Worm (Caenorhabditis elegans) whole organism, young adult: Measurements from ENCODE around the gene tnt-3.

ENCODE experiments used
- C06A6.2 ChIP-seq: fragments of 200-800 bp; sonication (Bioruptor generic); conservative IDR thresholded peaks from 2 replicates; pipeline ENCODE4 v1.3.6; 2022; ENCODE audit warnings: missing genetic modification characterization, missing compliant biosample characterization
- F52B5.7 ChIP-seq: sonication (generic microtip); optimal IDR thresholded peaks from 2 replicates; lab custom pipeline; 2016; ENCODE audit warnings: mild to moderate bottlenecking, missing genetic modification characterization, missing compliant biosample characterization
- T07F8.4 ChIP-seq: sonication (generic microtip); optimal IDR thresholded peaks from 2 replicates; lab custom pipeline; 2016; ENCODE audit warnings: mild to moderate bottlenecking, missing genetic modification characterization, moderate library complexity, missing compliant biosample characterization
- T26A5.8 ChIP-seq: sonication (generic microtip); optimal IDR thresholded peaks from 2 replicates; lab custom pipeline; 2016; ENCODE audit warnings: missing genetic modification characterization, missing compliant biosample characterization
- Y53G8AR.9 ChIP-seq: fragments of 200-800 bp; sonication (Bioruptor generic); conservative IDR thresholded peaks from 2 replicates; pipeline ENCODE4 v1.3.6; 2022; ENCODE audit warnings: missing genetic modification reagents, missing genetic modification characterization, missing compliant biosample characterization
- akir-1 ChIP-seq: fragments of 200-800 bp; sonication (Bioruptor generic); optimal IDR thresholded peaks from 2 replicates; lab custom pipeline; 2018; ENCODE audit warnings: mild to moderate bottlenecking, missing genetic modification characterization, moderate library complexity, missing compliant biosample characterization
- ama-1 ChIP-seq, 3 experiments: fragments of 150-350 bp in 1 of 3; sonication (generic microtip) in 2 of 3; optimal IDR thresholded peaks; 2 replicates each; lab custom pipeline; 2014 to 2018; ENCODE audit warnings: missing biosample characterization in 2 of 3, missing genetic modification characterization in 2 of 3, missing genetic modification reagents in 2 of 3
- aptf-3 ChIP-seq: fragments of 200-800 bp; sonication (Bioruptor generic); IDR thresholded peaks from 2 replicates; pipeline ENCODE4 v1.3.6; 2022; ENCODE audit warnings: missing genetic modification characterization, missing compliant biosample characterization
- atf-7 ChIP-seq: sonication (generic microtip); optimal IDR thresholded peaks from 2 replicates; lab custom pipeline; 2017; ENCODE audit warnings: mild to moderate bottlenecking, missing genetic modification characterization, missing compliant biosample characterization
- attf-3 ChIP-seq: fragments of 200-800 bp; sonication (Bioruptor generic); conservative IDR thresholded peaks from 2 replicates; pipeline ENCODE4 v1.3.6; 2022; ENCODE audit warnings: missing genetic modification reagents, missing genetic modification characterization, missing compliant biosample characterization
- bed-2 ChIP-seq: fragments of 200-800 bp; sonication (Bioruptor generic); IDR thresholded peaks from 2 replicates; pipeline ENCODE4 v1.3.6; 2022; ENCODE audit warnings: missing genetic modification reagents, missing genetic modification characterization, missing compliant biosample characterization
- cebp-1 ChIP-seq, 2 experiments: fragments of 200-800 bp in 1 of 2; sonication (Bioruptor generic) in 1 of 2; sonication (generic microtip) in 1 of 2; IDR thresholded peaks in 1 of 2; optimal IDR thresholded peaks in 1 of 2; 2 replicates each; pipeline versions ENCODE4 v1.3.6 to Lab custom; 2017 to 2022; ENCODE audit warnings: missing compliant biosample characterization in 2 of 2, missing genetic modification characterization in 2 of 2, mild to moderate bottlenecking in 1 of 2, missing genetic modification reagents in 1 of 2, moderate library complexity in 1 of 2
- ceh-58 ChIP-seq: fragments of 200-800 bp; sonication (Bioruptor generic); IDR thresholded peaks from 2 replicates; pipeline ENCODE4 v1.3.6; 2022; ENCODE audit warnings: missing genetic modification characterization, missing compliant biosample characterization
- chd-7 ChIP-seq: sonication (generic microtip); optimal IDR thresholded peaks from 2 replicates; lab custom pipeline; 2016; ENCODE audit warnings: mild to moderate bottlenecking, missing genetic modification characterization, moderate library complexity, missing compliant biosample characterization
- efl-1 ChIP-seq: fragments of 150-350 bp; optimal IDR thresholded peaks from 2 replicates; lab custom pipeline; 2014; ENCODE audit warnings: missing biosample characterization, missing genetic modification reagents, missing genetic modification characterization
- egl-18 ChIP-seq: fragments of 200-800 bp; sonication (Bioruptor generic); IDR thresholded peaks from 2 replicates; pipeline ENCODE4 v1.3.6; 2022; ENCODE audit warnings: missing genetic modification reagents, missing genetic modification characterization, missing compliant biosample characterization
- egl-44 ChIP-seq: fragments of 200-800 bp; sonication (Bioruptor generic); IDR thresholded peaks from 2 replicates; pipeline ENCODE4 v1.3.6; 2022; ENCODE audit warnings: missing genetic modification reagents, missing genetic modification characterization, missing compliant biosample characterization
- ets-4 ChIP-seq: fragments of 200-800 bp; sonication (Bioruptor generic); optimal IDR thresholded peaks from 2 replicates; lab custom pipeline; 2018; ENCODE audit warnings: mild to moderate bottlenecking, missing genetic modification characterization, missing compliant biosample characterization
- gei-17 ChIP-seq: fragments of 200-800 bp; sonication (Bioruptor generic); optimal IDR thresholded peaks from 2 replicates; lab custom pipeline; 2018; ENCODE audit warnings: mild to moderate bottlenecking, missing genetic modification characterization, missing compliant biosample characterization
- hmg-1.2 ChIP-seq: fragments of 200-800 bp; sonication (Bioruptor generic); IDR thresholded peaks from 2 replicates; pipeline ENCODE4 v1.3.6; 2022; ENCODE audit warnings: missing genetic modification reagents, missing genetic modification characterization, missing compliant biosample characterization
- let-526 ChIP-seq: fragments of 200-800 bp; sonication (Bioruptor generic); IDR thresholded peaks from 2 replicates; pipeline ENCODE4 v1.3.6; 2022; ENCODE audit warnings: missing genetic modification reagents, missing genetic modification characterization, missing compliant biosample characterization
- let-607 ChIP-seq, 2 experiments: fragments of 200-800 bp in 1 of 2; sonication (Bioruptor generic) in 1 of 2; sonication (generic microtip) in 1 of 2; optimal IDR thresholded peaks; 2 replicates each; lab custom pipeline; 2016 to 2018; ENCODE audit warnings: mild to moderate bottlenecking in 2 of 2, missing compliant biosample characterization in 2 of 2, missing genetic modification characterization in 2 of 2, moderate library complexity in 2 of 2, missing genotype in 1 of 2
- lin-26 ChIP-seq: fragments of 200-800 bp; sonication (Bioruptor generic); IDR thresholded peaks from 2 replicates; pipeline ENCODE4 v1.3.6; 2022; ENCODE audit warnings: missing genetic modification reagents, missing genetic modification characterization, missing compliant biosample characterization
- lin-40 ChIP-seq: sonication (generic microtip); optimal IDR thresholded peaks from 2 replicates; lab custom pipeline; 2016; ENCODE audit warnings: missing genetic modification characterization, mild to moderate bottlenecking, missing compliant biosample characterization, missing genotype, missing genetic modification reagents
- lin-54 ChIP-seq: fragments of 200-800 bp; sonication (Bioruptor generic); optimal IDR thresholded peaks from 2 replicates; lab custom pipeline; 2018; ENCODE audit warnings: mild to moderate bottlenecking, missing genetic modification characterization, missing compliant biosample characterization
- lir-1 ChIP-seq: fragments of 200-800 bp; sonication (Bioruptor generic); conservative IDR thresholded peaks from 2 replicates; pipeline ENCODE4 v1.3.6; 2022; ENCODE audit warnings: missing genetic modification reagents, missing genetic modification characterization, missing compliant biosample characterization
- madf-10 ChIP-seq: sonication (generic microtip); optimal IDR thresholded peaks from 2 replicates; lab custom pipeline; 2016; ENCODE audit warnings: mild to moderate bottlenecking, missing genetic modification characterization, missing compliant biosample characterization
- mcd-1 ChIP-seq: fragments of 200-800 bp; sonication (Bioruptor generic); IDR thresholded peaks from 2 replicates; pipeline ENCODE4 v1.3.6; 2022; ENCODE audit warnings: missing genetic modification reagents, missing genetic modification characterization, missing compliant biosample characterization
- nfyb-1 ChIP-seq: fragments of 200-800 bp; sonication (Bioruptor generic); IDR thresholded peaks from 2 replicates; pipeline ENCODE4 v1.3.6; 2022; ENCODE audit warnings: missing genetic modification reagents, missing genetic modification characterization, missing compliant biosample characterization
- nhr-179 ChIP-seq: sonication (generic microtip); optimal IDR thresholded peaks from 2 replicates; lab custom pipeline; 2016; ENCODE audit warnings: mild to moderate bottlenecking, missing genetic modification characterization, missing compliant biosample characterization
- nhr-80 ChIP-seq: sonication (generic microtip); optimal IDR thresholded peaks from 2 replicates; lab custom pipeline; 2016; ENCODE audit warnings: missing genetic modification characterization, missing compliant biosample characterization
- nhr-90 ChIP-seq: sonication (generic microtip); optimal IDR thresholded peaks from 2 replicates; lab custom pipeline; 2016; ENCODE audit warnings: missing genotype, mild to moderate bottlenecking, missing genetic modification characterization, missing compliant biosample characterization
- sea-2 ChIP-seq: fragments of 200-800 bp; sonication (Bioruptor generic); IDR thresholded peaks from 2 replicates; pipeline ENCODE4 v1.3.6; 2022; ENCODE audit warnings: missing genetic modification characterization, missing compliant biosample characterization
- somi-1 ChIP-seq: fragments of 200-800 bp; sonication (Bioruptor generic); optimal IDR thresholded peaks from 2 replicates; lab custom pipeline; 2018; ENCODE audit warnings: mild to moderate bottlenecking, missing genetic modification characterization, missing compliant biosample characterization
- sptf-2 ChIP-seq: fragments of 200-800 bp; sonication (Bioruptor generic); optimal IDR thresholded peaks from 2 replicates; lab custom pipeline; 2018; ENCODE audit warnings: mild to moderate bottlenecking, missing genetic modification characterization, missing compliant biosample characterization
- tbx-9 ChIP-seq: sonication (generic microtip); optimal IDR thresholded peaks from 2 replicates; lab custom pipeline; 2016; ENCODE audit warnings: borderline replicate concordance, missing genetic modification characterization, inconsistent platforms, missing compliant biosample characterization
- tlf-1 ChIP-seq: fragments of 200-800 bp; sonication (Bioruptor generic); optimal IDR thresholded peaks from 2 replicates; lab custom pipeline; 2018; ENCODE audit warnings: mild to moderate bottlenecking, missing genetic modification characterization, missing compliant biosample characterization
- unc-62 ChIP-seq: fragments of 150-350 bp; optimal IDR thresholded peaks from 2 replicates; lab custom pipeline; 2014; ENCODE audit warnings: missing biosample characterization, missing genetic modification reagents, missing genetic modification characterization
- zfh-2 ChIP-seq: fragments of 200-800 bp; sonication (Bioruptor generic); conservative IDR thresholded peaks from 2 replicates; pipeline ENCODE4 v1.3.6; 2022; ENCODE audit warnings: missing genetic modification reagents, missing genetic modification characterization, missing compliant biosample characterization
- ztf-18 ChIP-seq: sonication (generic microtip); optimal IDR thresholded peaks from 2 replicates; lab custom pipeline; 2016; ENCODE audit warnings: missing genotype, mild to moderate bottlenecking, missing genetic modification characterization, missing compliant biosample characterization
- ztf-22 ChIP-seq: fragments of 200-800 bp; sonication (Bioruptor generic); optimal IDR thresholded peaks from 2 replicates; lab custom pipeline; 2018; ENCODE audit warnings: mild to moderate bottlenecking, missing genetic modification characterization, moderate library complexity, missing compliant biosample characterization
- ztf-26 ChIP-seq: sonication (generic microtip); optimal IDR thresholded peaks from 2 replicates; lab custom pipeline; 2017; ENCODE audit warnings: missing genetic modification characterization, missing compliant biosample characterization

tnt-3 gene

ce11 chrX:7953063-7953337 is 8.1 kb upstream of the tnt-3 start:
- TF ChIP-seq ztf-18 (no peak), attf-3 (GFP tag; lab: Robert Waterston, UW) (no peak), aptf-3 (GFP tag; lab: Robert Waterston, UW) (no peak), nfyb-1 (GFP tag; lab: Robert Waterston, UW) (no peak)

DNA sequence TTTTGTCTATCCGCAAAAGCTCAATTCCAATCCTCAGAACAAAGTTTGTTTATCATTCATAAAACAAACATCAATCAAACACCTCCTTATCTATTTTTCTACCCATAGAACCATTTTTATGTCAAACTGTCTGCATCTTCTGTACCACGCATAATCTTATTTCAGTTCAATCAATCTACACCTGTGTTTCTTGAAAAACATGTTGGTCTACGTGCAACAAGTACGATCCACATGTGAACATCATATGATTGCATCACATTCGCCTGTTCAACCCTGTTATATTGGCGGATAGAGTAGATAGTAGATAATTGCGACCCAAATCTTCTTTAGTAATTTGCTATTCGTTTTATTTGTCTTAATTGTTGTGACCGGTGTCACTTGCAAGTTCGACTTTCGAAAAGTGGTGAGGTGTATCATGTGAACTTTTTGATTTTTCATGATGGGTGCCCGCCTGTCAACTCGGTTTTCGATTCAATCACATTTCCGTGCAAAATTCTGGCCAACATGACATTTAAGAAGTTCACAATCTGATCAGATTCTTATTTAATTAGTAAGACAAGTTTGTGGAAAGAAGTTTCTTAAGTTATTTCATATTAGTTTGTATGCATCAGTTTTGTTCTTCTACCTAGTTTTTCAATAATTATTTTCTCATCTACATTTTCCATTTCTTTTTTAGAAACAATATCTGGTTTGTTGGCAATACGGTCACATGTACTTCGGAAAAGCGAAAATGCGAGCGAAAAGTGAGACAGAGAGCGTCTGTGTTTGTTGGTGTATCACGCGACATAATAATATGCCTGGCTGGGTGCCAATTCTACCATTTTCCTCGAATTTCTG is 7.5 kb upstream of the tnt-3 start:
- TF ChIP-seq attf-3 (GFP tag; lab: Robert Waterston, UW) (no peak), ama-1 (optimal IDR thresholded peaks at IDR 0.05; lab: Kevin White, UChicago) (peak; percentile 57), ama-1 (GFP tag; optimal IDR thresholded peaks at IDR 0.05; lab: Kevin White, UChicago) (no peak), nhr-179 (tag; lab: Kevin White, UChicago) (no peak), lin-26 (GFP tag; lab: Robert Waterston, UW) (peak; percentile 59; the same call in 1 of the 2 replicates), ztf-22 (GFP tag; lab: Kevin White, UChicago) (peak; percentile 6), T26A5.8 (tag; lab: Kevin White, UChicago) (no peak), unc-62 (peak; percentile 9), atf-7 (peak; percentile 25), tbx-9 (no peak), let-607 (tag; optimal IDR thresholded peaks at IDR 0.05; lab: Kevin White, UChicago) (peak; percentile 16 to 45), lin-40 (tag; lab: Kevin White, UChicago) (no peak), nfyb-1 (GFP tag; lab: Robert Waterston, UW) (peak; percentile 41; the same call in 1 of the 2 replicates), ets-4 (GFP tag; lab: Kevin White, UChicago) (peak; percentile 1), chd-7 (tag; lab: Kevin White, UChicago) (peak; percentile 12), ztf-26 (tag; lab: Kevin White, UChicago) (peak; percentile 9), nhr-80 (tag; lab: Kevin White, UChicago) (peak; percentile 10), C06A6.2 (GFP tag; lab: Robert Waterston, UW) (peak; percentile 41; the same call in 1 of the 2 replicates)

DNA sequence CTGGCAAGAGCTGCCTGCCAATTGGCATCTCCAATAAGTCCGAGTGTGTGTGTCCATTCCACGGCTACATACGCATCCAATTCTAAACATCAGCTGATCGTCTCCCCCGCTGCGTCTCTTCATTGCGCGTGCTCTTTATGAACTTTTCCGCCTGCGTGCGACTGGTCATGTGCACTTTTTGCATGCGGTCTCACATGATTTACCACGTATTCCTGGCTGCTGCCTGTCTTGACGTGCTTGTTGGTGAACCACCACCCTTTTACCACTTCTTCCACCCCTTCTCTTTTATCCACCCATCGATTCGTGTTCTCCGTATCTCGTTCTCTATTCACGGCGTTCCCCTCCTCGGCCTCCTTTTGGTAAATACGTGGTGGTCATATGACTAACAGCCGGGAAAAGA is 6.7 kb upstream of the tnt-3 start:
- TF ChIP-seq cebp-1 (GFP tag; IDR thresholded peaks at IDR 0.05; lab: Robert Waterston, UW): no peak
- peak; percentile 89 for TF ChIP-seq cebp-1 (tag; optimal IDR thresholded peaks at IDR 0.05; lab: Kevin White, UChicago)
- TF ChIP-seq tlf-1 (GFP tag; lab: Kevin White, UChicago): peak; percentile 29
- TF ChIP-seq ztf-22 (GFP tag; lab: Kevin White, UChicago): peak; percentile 57
- peak; percentile 66 for TF ChIP-seq somi-1 (GFP tag; lab: Kevin White, UChicago)
- TF ChIP-seq gei-17 (GFP tag; lab: Kevin White, UChicago): peak; percentile 45
- TF ChIP-seq egl-18: peak; percentile 72; the same call in 1 of the 2 replicates
- TF ChIP-seq Y53G8AR.9 (GFP tag; lab: Robert Waterston, UW): 0 out of 2 replicates have a peak, but pooled peaks have one; percentile 49
- TF ChIP-seq bed-2 (GFP tag; lab: Robert Waterston, UW): 0 out of 2 replicates have a peak, but pooled peaks have one; percentile 60
- peak; percentile 46 for TF ChIP-seq ztf-26 (tag; lab: Kevin White, UChicago)
- peak; percentile 48 for TF ChIP-seq nhr-90 (tag; lab: Kevin White, UChicago)
- TF ChIP-seq T07F8.4 (tag; lab: Kevin White, UChicago): no peak
- TF ChIP-seq C06A6.2 (GFP tag; lab: Robert Waterston, UW): peak; percentile 71; the same call in 1 of the 2 replicates
- TF ChIP-seq zfh-2 (GFP tag; lab: Robert Waterston, UW): peak; percentile 97
- peak; percentile 79 for TF ChIP-seq let-526 (GFP tag; lab: Robert Waterston, UW)
- peak; percentile 59 for TF ChIP-seq madf-10 (tag; lab: Kevin White, UChicago)
- TF ChIP-seq sea-2 (GFP tag; lab: Robert Waterston, UW): peak; percentile 41; the same call in 1 of the 2 replicates
- TF ChIP-seq ets-4 (GFP tag; lab: Kevin White, UChicago): peak; percentile 56
- TF ChIP-seq efl-1 (GFP tag; lab: Kevin White, UChicago): no peak
- peak; percentile 42 for TF ChIP-seq akir-1 (GFP tag; lab: Kevin White, UChicago)
- peak; percentile 84 for TF ChIP-seq egl-44
- TF ChIP-seq mcd-1: peak; percentile 46
- TF ChIP-seq ceh-58 (GFP tag; lab: Robert Waterston, UW): no peak
- peak; percentile 91 for TF ChIP-seq nfyb-1 (GFP tag; lab: Robert Waterston, UW)
- TF ChIP-seq hmg-1.2: peak; percentile 95
- TF ChIP-seq lin-54 (GFP tag; lab: Kevin White, UChicago): peak; percentile 48
- TF ChIP-seq sptf-2: no peak
- peak; percentile 51 for TF ChIP-seq F52B5.7 (tag; lab: Kevin White, UChicago)
- TF ChIP-seq lir-1: peak; percentile 59; the same call in 1 of the 2 replicates
- TF ChIP-seq let-607 (tag; optimal IDR thresholded peaks at IDR 0.05; lab: Kevin White, UChicago): peak; percentile 71 to 73
- peak; percentile 89 for TF ChIP-seq atf-7
